Worm (Caenorhabditis elegans): ENCODE data around the gene H14N18.4.

H14N18.4 gene

ce11 chrV:8936791-8937475 is 8.2 kb upstream of the H14N18.4 start (continued):
- TF ChIP-seq nhr-76 (tag; optimal IDR thresholded peaks at IDR 0.05) (no peak), hpl-2 (GFP tag; optimal IDR thresholded peaks at IDR 0.05) (no peak), dpl-1 (GFP tag; optimal IDR thresholded peaks at IDR 0.05) (no peak), fkh-8 (tag; optimal IDR thresholded peaks at IDR 0.05) (no peak), mab-9 (GFP tag; IDR thresholded peaks at IDR 0.05) (no peak), sox-4 (tag; optimal IDR thresholded peaks at IDR 0.05) (no peak), blmp-1 (tag; optimal IDR thresholded peaks at IDR 0.05) (peak; percentile 78), elt-2 (tag; optimal IDR thresholded peaks at IDR 0.05) (peak; percentile 14), unc-62 (GFP tag; optimal IDR thresholded peaks at IDR 0.05) (no peak), pag-3 (tag; optimal IDR thresholded peaks at IDR 0.05; ENCODE audit: borderline replicate concordance, insufficient read depth) (no peak), C04F5.9 (tag; optimal IDR thresholded peaks at IDR 0.05) (no peak), nhr-84 (tag; optimal IDR thresholded peaks at IDR 0.05) (no peak), egl-13 (tag; optimal IDR thresholded peaks at IDR 0.05) (no peak), efl-3 (GFP tag; optimal IDR thresholded peaks at IDR 0.05) (no peak), hlh-17 (GFP tag; optimal IDR thresholded peaks at IDR 0.05; ENCODE audit: borderline replicate concordance) (no peak), tbx-2 (tag; optimal IDR thresholded peaks at IDR 0.05) (no peak), unc-30 (tag; optimal IDR thresholded peaks at IDR 0.05) (no peak), lin-39 (tag; optimal IDR thresholded peaks at IDR 0.05) (no peak), C16A3.4 (tag; optimal IDR thresholded peaks at IDR 0.05) (no peak), isw-1 (GFP tag; IDR thresholded peaks at IDR 0.05) (no peak), vab-15 (tag; optimal IDR thresholded peaks at IDR 0.05) (no peak), tlp-1 (tag; optimal IDR thresholded peaks at IDR 0.05) (no peak), ceh-90 (tag; optimal IDR thresholded peaks at IDR 0.05) (no peak), ces-1 (GFP tag; optimal IDR thresholded peaks at IDR 0.05) (no peak), pax-3 (tag; optimal IDR thresholded peaks at IDR 0.05) (no peak), nhr-237 (tag; optimal IDR thresholded peaks at IDR 0.05) (no peak), ceh-63 (GFP tag; optimal IDR thresholded peaks at IDR 0.05) (no peak), ceh-8 (GFP tag; optimal IDR thresholded peaks at IDR 0.05) (no peak), fkh-4 (tag; optimal IDR thresholded peaks at IDR 0.05; ENCODE audit: borderline replicate concordance) (no peak), snpc-4 (tag; optimal IDR thresholded peaks at IDR 0.05) (no peak), dsc-1 (tag; optimal IDR thresholded peaks at IDR 0.05) (no peak), unc-130 (tag; optimal IDR thresholded peaks at IDR 0.05) (no peak), zag-1 (tag; optimal IDR thresholded peaks at IDR 0.05) (no peak), nhr-47 (tag; optimal IDR thresholded peaks at IDR 0.05) (no peak), lin-14 (GFP tag; optimal IDR thresholded peaks at IDR 0.05) (peak; percentile 78), unc-86 (tag; optimal IDR thresholded peaks at IDR 0.05) (no peak)

- TF ChIP-seq xbp-1 (tag; optimal IDR thresholded peaks at IDR 0.05): peak; percentile 63
- peak; percentile 75 for TF ChIP-seq nhr-237 (tag; optimal IDR thresholded peaks at IDR 0.05)
- peak; percentile 97 for TF ChIP-seq snu-23 (GFP tag; optimal IDR thresholded peaks at IDR 0.05)
- no peak for TF ChIP-seq efl-3 (GFP tag; optimal IDR thresholded peaks at IDR 0.05)
- peak; percentile 27; the same call in 1 of the 2 replicates for TF ChIP-seq ceh-88 (GFP tag; IDR thresholded peaks at IDR 0.05)
- peak; percentile 54 for TF ChIP-seq jun-1 (tag; optimal IDR thresholded peaks at IDR 0.05)
- TF ChIP-seq aly-2 (tag; optimal IDR thresholded peaks at IDR 0.05): no peak
- TF ChIP-seq nhr-19 (GFP tag; conservative IDR thresholded peaks at IDR 0.05): peak; percentile 90
- TF ChIP-seq nhr-20 (tag; optimal IDR thresholded peaks at IDR 0.05): peak; percentile 96
- peak; percentile 60 for TF ChIP-seq snpc-4 (tag; optimal IDR thresholded peaks at IDR 0.05)
- peak; percentile 59; the same call in 1 of the 2 replicates for TF ChIP-seq mab-9 (GFP tag; IDR thresholded peaks at IDR 0.05)
- TF ChIP-seq ztf-4 (tag; optimal IDR thresholded peaks at IDR 0.05): peak; percentile 74
- no peak for TF ChIP-seq dsc-1 (tag; optimal IDR thresholded peaks at IDR 0.05)
- TF ChIP-seq efl-1 (optimal IDR thresholded peaks at IDR 0.05): peak; percentile 48 to 60
- TF ChIP-seq efl-1 (GFP tag; optimal IDR thresholded peaks at IDR 0.05 in 1 of 2): peak; percentile 45 to 94
- no peak for TF ChIP-seq lin-15B (tag; optimal IDR thresholded peaks at IDR 0.05)
- peak; percentile 66 to 77 (median 77) for TF ChIP-seq ceh-82 (tag; optimal IDR thresholded peaks at IDR 0.05)
- TF ChIP-seq isw-1 (GFP tag; IDR thresholded peaks at IDR 0.05): peak; percentile 9; the same call in 1 of the 2 replicates
- peak; percentile 90 for TF ChIP-seq mep-1 (tag; optimal IDR thresholded peaks at IDR 0.05)
- TF ChIP-seq mef-2 (tag; optimal IDR thresholded peaks at IDR 0.05): no peak
- no peak for TF ChIP-seq sptf-1 (tag; optimal IDR thresholded peaks at IDR 0.05)
- no peak for TF ChIP-seq F16B12.6 (tag; optimal IDR thresholded peaks at IDR 0.05)
- peak; percentile 52 to 73 for TF ChIP-seq lin-35 (GFP tag; optimal IDR thresholded peaks at IDR 0.05)
- TF ChIP-seq unc-86 (tag; optimal IDR thresholded peaks at IDR 0.05): no peak
Measured at ce11 chrV:8936184-8936589, 7.4 kb upstream of the H14N18.4 start, which contains the start of gene unc-23. unc-23 (plus strand) TSS chrV:8936359.

Measured in whole organism, L1 larva.